Worm (Caenorhabditis elegans) whole organism, L3 larva: Measurements from ENCODE around the gene nhr-236.

Source experiments
- ceh-16 ChIP-seq: sonication (generic microtip); optimal IDR thresholded peaks from 2 replicates; lab custom pipeline; 2017; ENCODE audit warnings: missing biosample characterization, missing genetic modification characterization
- egl-27 ChIP-seq: sonication (generic microtip); optimal IDR thresholded peaks from 4 replicates; lab custom pipeline; 2017; ENCODE audit warnings: missing biosample characterization, missing genetic modification reagents, missing genetic modification characterization
- elt-2 ChIP-seq: sonication (generic microtip); optimal IDR thresholded peaks from 2 replicates; lab custom pipeline; 2016; ENCODE audit warnings: missing genetic modification reagents, mild to moderate bottlenecking, missing genetic modification characterization, missing compliant biosample characterization
- jun-1 ChIP-seq: fragments of 150-350 bp; optimal IDR thresholded peaks from 2 replicates; lab custom pipeline; 2014; ENCODE audit warnings: missing biosample characterization, missing genetic modification reagents, missing genetic modification characterization
- nhr-12 ChIP-seq: fragments of 150-350 bp; optimal IDR thresholded peaks from 2 replicates; lab custom pipeline; 2014; ENCODE audit warnings: missing biosample characterization, missing genetic modification characterization
- nhr-237 ChIP-seq: fragments of 150-350 bp; optimal IDR thresholded peaks from 2 replicates; lab custom pipeline; 2014; ENCODE audit warnings: missing biosample characterization, missing genetic modification characterization
- nhr-67 ChIP-seq: fragments of 150-350 bp; optimal IDR thresholded peaks from 2 replicates; lab custom pipeline; 2014; ENCODE audit warnings: missing biosample characterization, missing genetic modification characterization
- snpc-4 ChIP-seq: fragments of 150-350 bp; optimal IDR thresholded peaks from 2 replicates; lab custom pipeline; 2014; ENCODE audit warnings: missing biosample characterization, missing genetic modification characterization

ce11 chrIV:2284462-2285047 is 44.9 kb downstream of the nhr-236 start:
- TF ChIP-seq egl-27 (tag; lab: Kevin White, UChicago) (no peak), nhr-12 (tag; lab: Kevin White, UChicago) (no peak), nhr-67 (no peak), ceh-16 (tag; lab: Kevin White, UChicago) (no peak), nhr-237 (tag; lab: Kevin White, UChicago) (no peak), snpc-4 (tag; lab: Kevin White, UChicago) (no peak), jun-1 (tag; lab: Kevin White, UChicago) (peak; percentile 36), elt-2 (tag; lab: Kevin White, UChicago) (peak; percentile 90)
